Worm (Caenorhabditis elegans): ENCODE data around the gene fbxl-2.
"Not testable (repeated sequence)": the region's sequence is repeated elsewhere in the genome, so short reads cannot be mapped to it uniquely, and the experiment has no call there.

- TF ChIP-seq ref-1 (GFP tag; conservative IDR thresholded peaks at IDR 0.05); med-1 (GFP tag; optimal IDR thresholded peaks at IDR 0.05; ENCODE audit: insufficient read depth); klf-2 (GFP tag; conservative IDR thresholded peaks at IDR 0.05); tab-1 (GFP tag; IDR thresholded peaks at IDR 0.05); cog-1 (tag; optimal IDR thresholded peaks at IDR 0.05); ztf-29 (GFP tag; IDR thresholded peaks at IDR 0.05); ztf-23 (GFP tag; IDR thresholded peaks at IDR 0.05); flt-1 (GFP tag; IDR thresholded peaks at IDR 0.05): not testable (repeated sequence)
These were observed 28.1 kb downstream of the fbxl-2 start, which contains the start of gene enu-3.2 for ce11 chrIII:4785131-4785530.
